Worm (Caenorhabditis elegans): ENCODE results near the gene C33F10.8.

ce11 chrII:4793320-4793719 lies 31.7 kb downstream of the C33F10.8 start:
- TF ChIP-seq ama-1 (optimal IDR thresholded peaks at IDR 0.05): no peak
- no peak for TF ChIP-seq ceh-22 (tag; optimal IDR thresholded peaks at IDR 0.05)
- no peak for TF ChIP-seq nhr-232 (tag; optimal IDR thresholded peaks at IDR 0.05)
- no peak for TF ChIP-seq pat-9 (tag; optimal IDR thresholded peaks at IDR 0.05)
- TF ChIP-seq che-1 (tag; optimal IDR thresholded peaks at IDR 0.05): no peak
- TF ChIP-seq unc-55 (GFP tag; optimal IDR thresholded peaks at IDR 0.05): no peak
- no peak for TF ChIP-seq ttx-3 (tag; optimal IDR thresholded peaks at IDR 0.05)
